Worm (Caenorhabditis elegans) whole organism, L3 larva: ENCODE measurements around the gene fre-1.

Experiments used
- R02D3.7 ChIP-seq: fragments of 150-350 bp; optimal IDR thresholded peaks from 2 replicates; lab custom pipeline; 2014; ENCODE audit warnings: missing biosample characterization, missing genetic modification characterization
- ZK546.5 ChIP-seq: sonication (generic microtip); optimal IDR thresholded peaks from 2 replicates; lab custom pipeline; 2017; ENCODE audit warnings: missing biosample characterization, missing genetic modification characterization
- aly-2 ChIP-seq: fragments of 150-350 bp; optimal IDR thresholded peaks from 2 replicates; lab custom pipeline; 2014; ENCODE audit warnings: missing biosample characterization, missing genetic modification characterization
- ama-1 ChIP-seq: fragments of 150-350 bp; optimal IDR thresholded peaks from 2 replicates; lab custom pipeline; 2018
- ceh-16 ChIP-seq: sonication (generic microtip); optimal IDR thresholded peaks from 2 replicates; lab custom pipeline; 2017; ENCODE audit warnings: missing biosample characterization, missing genetic modification characterization
- ceh-28 ChIP-seq: fragments of 150-350 bp; optimal IDR thresholded peaks from 2 replicates; lab custom pipeline; 2014; ENCODE audit warnings: missing biosample characterization, missing genetic modification reagents, missing genetic modification characterization
- ceh-82 ChIP-seq: fragments of 150-350 bp; optimal IDR thresholded peaks from 2 replicates; lab custom pipeline; 2014; ENCODE audit warnings: missing biosample characterization, missing genetic modification characterization
- ceh-9 ChIP-seq: sonication (generic microtip); optimal IDR thresholded peaks from 2 replicates; lab custom pipeline; 2018; ENCODE audit warnings: missing biosample characterization, missing genetic modification characterization
- egl-27 ChIP-seq: sonication (generic microtip); optimal IDR thresholded peaks from 4 replicates; lab custom pipeline; 2017; ENCODE audit warnings: missing biosample characterization, missing genetic modification reagents, missing genetic modification characterization
- elt-1 ChIP-seq: fragments of 150-350 bp; optimal IDR thresholded peaks from 2 replicates; lab custom pipeline; 2014; ENCODE audit warnings: missing biosample characterization, missing genetic modification characterization
- elt-2 ChIP-seq: sonication (generic microtip); optimal IDR thresholded peaks from 2 replicates; lab custom pipeline; 2016; ENCODE audit warnings: missing genetic modification reagents, mild to moderate bottlenecking, missing genetic modification characterization, missing compliant biosample characterization
- elt-3 ChIP-seq, 3 experiments: fragments of 150-350 bp in 1 of 3; sonication (generic microtip) in 2 of 3; optimal IDR thresholded peaks; 2 replicates in 2 of 3; 4 replicates in 1 of 3; lab custom pipeline; 2014 to 2017; ENCODE audit warnings: missing biosample characterization in 3 of 3, missing genetic modification characterization in 3 of 3
- eor-1 ChIP-seq, 2 experiments: fragments of 150-350 bp; optimal IDR thresholded peaks; 2 replicates each; lab custom pipeline; 2014 to 2018; ENCODE audit warnings: missing biosample characterization in 2 of 2, missing genetic modification characterization in 2 of 2
- fkh-10 ChIP-seq: sonication (generic microtip); optimal IDR thresholded peaks from 2 replicates; lab custom pipeline; 2017; ENCODE audit warnings: missing biosample characterization, missing genetic modification reagents, missing genetic modification characterization
- fos-1 ChIP-seq: fragments of 150-350 bp; optimal IDR thresholded peaks from 2 replicates; lab custom pipeline; 2014; ENCODE audit warnings: missing biosample characterization, missing genetic modification characterization
- hmg-11 ChIP-seq: sonication (generic microtip); optimal IDR thresholded peaks from 2 replicates; lab custom pipeline; 2016; ENCODE audit warnings: missing genetic modification characterization, missing compliant biosample characterization
- lin-15B ChIP-seq: fragments of 150-350 bp; optimal IDR thresholded peaks from 2 replicates; lab custom pipeline; 2014; ENCODE audit warnings: missing biosample characterization, missing genetic modification characterization
- lsy-12 ChIP-seq: sonication (generic microtip); optimal IDR thresholded peaks from 2 replicates; lab custom pipeline; 2016; ENCODE audit warnings: mild to moderate bottlenecking, missing genetic modification characterization, missing compliant biosample characterization
- mdl-1 ChIP-seq: fragments of 150-350 bp; optimal IDR thresholded peaks from 2 replicates; lab custom pipeline; 2014; ENCODE audit warnings: missing biosample characterization, missing genetic modification characterization
- mml-1 ChIP-seq: fragments of 150-350 bp; sonication (generic microtip); optimal IDR thresholded peaks from 3 replicates; lab custom pipeline; 2014; ENCODE audit warnings: missing biosample characterization, missing genetic modification characterization
- nfya-1 ChIP-seq: sonication (generic microtip); optimal IDR thresholded peaks from 2 replicates; lab custom pipeline; 2017; ENCODE audit warnings: missing genetic modification characterization, mild to moderate bottlenecking, missing compliant biosample characterization, antibody characterized with exemption, moderate library complexity; ENCODE audit not compliant: insufficient read depth
- nhr-11 ChIP-seq: fragments of 150-350 bp; optimal IDR thresholded peaks from 2 replicates; lab custom pipeline; 2014; ENCODE audit warnings: missing biosample characterization, missing genetic modification characterization
- nhr-12 ChIP-seq: fragments of 150-350 bp; optimal IDR thresholded peaks from 2 replicates; lab custom pipeline; 2014; ENCODE audit warnings: missing biosample characterization, missing genetic modification characterization
- nhr-23 ChIP-seq: fragments of 150-350 bp; optimal IDR thresholded peaks from 2 replicates; lab custom pipeline; 2014; ENCODE audit warnings: missing biosample characterization, missing genetic modification reagents, missing genetic modification characterization
- nhr-25 ChIP-seq: sonication (generic microtip); optimal IDR thresholded peaks from 2 replicates; lab custom pipeline; 2017; ENCODE audit warnings: missing biosample characterization, missing genetic modification characterization
- nhr-28 ChIP-seq: fragments of 150-350 bp; optimal IDR thresholded peaks from 2 replicates; lab custom pipeline; 2014; ENCODE audit warnings: missing biosample characterization, missing genetic modification characterization
- nhr-43 ChIP-seq: sonication (generic microtip); optimal IDR thresholded peaks from 2 replicates; lab custom pipeline; 2016; ENCODE audit warnings: mild to moderate bottlenecking, missing genetic modification characterization, missing compliant biosample characterization; ENCODE audit not compliant: poor library complexity, severe bottlenecking
- nhr-76 ChIP-seq: fragments of 150-350 bp; sonication (generic microtip); optimal IDR thresholded peaks from 5 replicates; lab custom pipeline; 2014; ENCODE audit warnings: missing biosample characterization, missing genetic modification characterization
- nhr-77 ChIP-seq: fragments of 150-350 bp; optimal IDR thresholded peaks from 2 replicates; lab custom pipeline; 2014; ENCODE audit warnings: missing biosample characterization, missing genetic modification characterization
- pha-4 ChIP-seq: fragments of 150-350 bp; optimal IDR thresholded peaks from 2 replicates; lab custom pipeline; 2014; ENCODE audit warnings: missing biosample characterization, missing genetic modification reagents, missing genetic modification characterization
- sea-2 ChIP-seq: fragments of 150-350 bp; sonication (generic microtip); optimal IDR thresholded peaks from 4 replicates; lab custom pipeline; 2014; ENCODE audit warnings: missing biosample characterization, missing genetic modification reagents, missing genetic modification characterization
- skn-1 ChIP-seq: fragments of 150-350 bp; optimal IDR thresholded peaks from 2 replicates; lab custom pipeline; 2014; ENCODE audit warnings: missing biosample characterization, missing genetic modification characterization
- snpc-4 ChIP-seq: fragments of 150-350 bp; optimal IDR thresholded peaks from 2 replicates; lab custom pipeline; 2014; ENCODE audit warnings: missing biosample characterization, missing genetic modification characterization
- tbx-2 ChIP-seq: sonication (generic microtip); optimal IDR thresholded peaks from 2 replicates; lab custom pipeline; 2016; ENCODE audit warnings: mild to moderate bottlenecking, missing genetic modification characterization, missing compliant biosample characterization
- unc-39 ChIP-seq: sonication (generic microtip); optimal IDR thresholded peaks from 4 replicates; lab custom pipeline; 2017; ENCODE audit warnings: missing biosample characterization, missing genetic modification characterization
- unc-62 ChIP-seq: fragments of 150-350 bp; sonication (generic microtip); optimal IDR thresholded peaks from 4 replicates; lab custom pipeline; 2014; ENCODE audit warnings: missing biosample characterization, missing genetic modification reagents, missing genetic modification characterization
- ztf-11 ChIP-seq: fragments of 150-350 bp; optimal IDR thresholded peaks from 2 replicates; lab custom pipeline; 2014; ENCODE audit warnings: missing biosample characterization, missing genetic modification characterization

fre-1 gene

DNA sequence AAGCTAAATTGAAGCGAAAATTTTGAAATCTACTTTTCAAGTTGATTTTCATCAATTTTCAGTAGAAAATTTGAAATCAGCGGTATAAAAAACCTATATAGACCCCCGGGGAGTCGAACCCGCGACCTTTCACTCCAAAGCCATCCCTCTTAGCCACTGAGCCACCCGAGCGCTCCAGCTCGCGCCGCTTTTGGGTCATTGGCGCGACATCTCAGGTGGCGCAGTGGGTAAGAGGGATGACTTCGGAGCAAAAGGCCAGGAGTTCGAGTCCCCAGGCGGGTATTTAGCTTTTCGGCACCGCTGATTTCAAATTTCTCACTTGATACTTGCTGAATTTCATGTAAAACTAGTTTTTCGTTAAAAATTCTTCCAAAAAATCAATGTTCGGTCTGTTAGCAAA, 39.1 kb upstream of the fre-1 start:
- no peak for TF ChIP-seq nhr-28 (tag; lab: Kevin White, UChicago)

DNA sequence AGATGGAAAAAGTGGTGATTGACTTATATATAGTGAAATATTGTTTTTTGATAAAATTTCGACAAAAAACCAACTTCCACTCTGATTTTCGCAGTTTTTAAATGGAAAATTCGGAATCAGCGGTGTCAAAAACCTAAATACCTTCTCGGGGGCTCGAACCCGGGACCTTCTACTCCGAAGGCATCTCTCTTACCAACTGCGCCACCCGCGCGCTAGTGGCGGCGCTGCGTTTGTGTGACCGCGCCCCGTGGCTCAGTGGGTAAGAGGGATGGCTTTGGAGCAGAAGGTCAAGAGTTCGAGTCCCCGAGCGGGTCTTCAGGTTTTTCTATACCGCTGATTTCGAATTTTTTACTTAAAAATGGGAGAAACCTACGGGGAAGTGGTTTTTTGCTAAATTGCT, 37.6 kb upstream of the fre-1 start:
- TF ChIP-seq ceh-82 (tag; lab: Kevin White, UChicago) (no peak), elt-3 (tag; optimal IDR thresholded peaks at IDR 0.05; lab: Kevin White, UChicago) (no peak), ztf-11 (tag; lab: Kevin White, UChicago) (no peak), nfya-1 (tag; lab: Kevin White, UChicago) (no peak)

DNA sequence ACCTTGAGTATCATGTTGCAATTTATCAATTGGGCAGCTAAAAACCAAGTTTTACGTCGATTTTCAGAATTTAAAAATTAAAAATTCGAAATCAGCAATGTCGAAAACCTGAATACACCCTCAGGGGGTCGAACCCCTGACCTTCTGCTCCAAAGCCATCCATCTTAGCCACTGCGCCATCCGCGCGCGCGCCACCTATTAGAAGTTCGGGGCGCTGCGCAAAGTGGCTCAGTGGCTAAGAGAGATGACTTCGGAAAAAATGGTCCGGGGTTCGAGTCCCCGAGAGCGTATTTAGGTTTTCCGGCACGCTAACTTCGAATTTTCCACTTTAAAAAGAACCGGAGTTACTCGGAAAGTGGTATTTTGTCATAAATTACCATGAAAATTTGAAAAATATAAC, 36.9 kb upstream of the fre-1 start:
- no peak for TF ChIP-seq unc-62 (GFP tag; lab: Kevin White, UChicago)
- no peak for TF ChIP-seq nhr-23 (tag; lab: Kevin White, UChicago)
- no peak for TF ChIP-seq elt-1 (tag; lab: Kevin White, UChicago)
- no peak for TF ChIP-seq nhr-12 (tag; lab: Kevin White, UChicago)
- no peak for TF ChIP-seq unc-39 (tag; lab: Kevin White, UChicago)
- TF ChIP-seq mdl-1 = no peak
- TF ChIP-seq ama-1 (lab: Kevin White, UChicago) = no peak
- no peak for TF ChIP-seq aly-2 (tag; lab: Kevin White, UChicago)
- no peak for TF ChIP-seq R02D3.7 (tag; lab: Kevin White, UChicago)
- TF ChIP-seq snpc-4 (tag; lab: Kevin White, UChicago) = no peak
- no peak for TF ChIP-seq elt-3 (tag; optimal IDR thresholded peaks at IDR 0.05; lab: Kevin White, UChicago)
- no peak for TF ChIP-seq tbx-2
- TF ChIP-seq nhr-76 (tag; lab: Kevin White, UChicago) = no peak
- TF ChIP-seq ZK546.5 = no peak

DNA sequence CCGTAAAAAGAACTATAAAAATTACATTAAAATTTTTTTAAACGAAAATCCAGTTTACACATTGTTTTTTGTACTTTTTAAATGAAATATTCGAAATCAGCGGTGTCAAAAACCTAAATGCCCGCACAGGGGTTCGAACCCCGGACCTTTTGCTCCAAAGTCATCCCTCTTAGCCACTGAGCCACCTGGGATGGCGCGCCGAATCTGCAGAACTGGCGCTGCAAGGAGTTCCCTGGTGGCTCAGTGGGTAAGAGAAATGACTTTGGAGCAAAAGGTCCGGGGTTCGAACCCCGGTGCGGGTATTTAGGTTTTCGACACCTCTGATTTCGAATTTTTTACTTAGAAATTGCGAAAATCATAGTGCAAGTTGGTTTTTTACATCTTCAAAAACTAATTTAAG, 36.1 kb upstream of the fre-1 start:
- no peak for TF ChIP-seq eor-1 (tag; optimal IDR thresholded peaks at IDR 0.05; lab: Kevin White, UChicago)
- no peak for TF ChIP-seq lin-15B (tag; lab: Kevin White, UChicago)
- TF ChIP-seq nhr-11 = no peak
- TF ChIP-seq nhr-77 = no peak
- no peak for TF ChIP-seq ceh-16 (tag; lab: Kevin White, UChicago)
- no peak for TF ChIP-seq ZK546.5
- no peak for TF ChIP-seq nhr-43 (tag; lab: Kevin White, UChicago)
- no peak for TF ChIP-seq sea-2
- no peak for TF ChIP-seq ceh-9
- no peak for TF ChIP-seq fkh-10 (GFP tag; lab: Kevin White, UChicago)
- TF ChIP-seq lsy-12 (tag; lab: Kevin White, UChicago) = no peak
- TF ChIP-seq ceh-28 (tag; lab: Kevin White, UChicago) = no peak
- TF ChIP-seq ama-1 (lab: Kevin White, UChicago) = no peak
- no peak for TF ChIP-seq elt-2
- no peak for TF ChIP-seq unc-62 (GFP tag; lab: Kevin White, UChicago)
- no peak for TF ChIP-seq nhr-25 (tag; lab: Kevin White, UChicago)
- TF ChIP-seq ztf-11 (tag; lab: Kevin White, UChicago) = no peak
- TF ChIP-seq hmg-11 (tag; lab: Kevin White, UChicago) = no peak
- TF ChIP-seq aly-2 (tag; lab: Kevin White, UChicago) = no peak
- TF ChIP-seq, all 47 proteins: peak for 0

DNA sequence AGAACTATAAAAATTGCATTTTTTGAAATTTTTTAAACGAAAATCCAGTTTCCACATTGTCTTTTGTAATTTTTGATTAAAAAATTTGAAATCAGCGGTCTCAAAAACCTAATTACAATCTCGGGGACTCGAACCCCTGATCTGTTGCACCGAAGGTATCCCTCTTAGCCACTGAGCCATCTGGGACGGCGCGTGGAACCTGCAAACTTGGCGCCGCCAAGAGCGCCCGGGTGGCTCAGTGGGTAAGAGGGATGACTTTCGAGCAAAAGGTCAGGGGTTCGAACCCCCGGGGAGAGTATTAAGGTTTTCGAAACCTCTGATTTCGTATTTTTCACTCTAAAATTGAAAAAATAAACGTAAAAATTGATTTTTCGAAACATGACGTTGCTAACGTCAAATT, 35.5 kb upstream of the fre-1 start:
- TF ChIP-seq mdl-1 (no peak), ceh-9 (no peak), skn-1 (tag; lab: Kevin White, UChicago) (no peak), nhr-76 (tag; lab: Kevin White, UChicago) (no peak), lin-15B (tag; lab: Kevin White, UChicago) (no peak), unc-39 (tag; lab: Kevin White, UChicago) (no peak), elt-1 (tag; lab: Kevin White, UChicago) (no peak), R02D3.7 (tag; lab: Kevin White, UChicago) (no peak), egl-27 (tag; lab: Kevin White, UChicago) (no peak), mml-1 (no peak), ztf-11 (tag; lab: Kevin White, UChicago) (no peak), ceh-28 (tag; lab: Kevin White, UChicago) (no peak), pha-4 (tag; lab: Kevin White, UChicago) (no peak), tbx-2 (no peak), nhr-77 (no peak), nhr-12 (tag; lab: Kevin White, UChicago) (no peak), fos-1 (tag; lab: Kevin White, UChicago) (no peak), nhr-11 (no peak), elt-2 (no peak)
- TF ChIP-seq, all 47 proteins: peak for 0
